Fruit fly (Drosophila melanogaster): ENCODE measurements around the gene CG12594.

The CG12594 gene

DNA sequence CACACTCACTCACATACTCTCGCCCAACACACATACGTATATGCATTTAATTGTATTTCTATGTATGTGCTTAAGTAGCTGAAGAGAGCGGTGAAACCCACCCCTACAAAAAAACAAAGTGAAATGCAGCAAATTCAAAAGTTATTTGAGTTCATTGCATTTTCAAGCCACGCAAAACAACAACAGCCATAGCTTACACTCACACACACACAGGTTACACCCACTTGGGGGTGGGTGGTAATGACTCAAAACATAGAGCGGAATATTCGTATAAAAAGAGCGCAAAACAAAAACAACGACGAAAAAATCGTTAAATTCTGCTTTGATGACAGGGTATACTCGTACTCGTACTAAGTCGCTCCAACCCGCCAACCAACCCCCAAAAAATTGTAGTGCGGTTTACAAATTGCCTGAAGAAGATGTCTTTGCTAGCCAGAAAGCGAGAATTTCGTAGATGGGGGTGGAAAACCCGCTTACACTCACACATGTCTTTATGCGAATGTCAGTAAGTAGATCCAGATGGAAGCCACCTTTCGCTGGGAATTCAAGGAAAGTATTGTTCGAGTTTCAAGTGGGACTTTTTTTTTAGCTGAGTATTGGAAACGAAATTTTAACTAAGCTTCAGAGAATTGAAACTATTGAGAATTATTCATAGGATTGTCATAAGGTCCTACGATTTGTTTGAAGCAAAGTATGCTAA lies 54.7 kb downstream of the CG12594 start:
- TF ChIP-seq Vsx2 (GFP tag; optimal IDR thresholded peaks at IDR 0.05; ENCODE audit: partially characterized antibody) (peak; percentile 14), N (GFP tag; optimal IDR thresholded peaks at IDR 0.05) (no peak), usp (GFP tag; optimal IDR thresholded peaks at IDR 0.05) (no peak), CG32264 (GFP tag; optimal IDR thresholded peaks at IDR 0.05) (no peak), Hr78 (GFP tag; optimal IDR thresholded peaks at IDR 0.05) (no peak), sage (GFP tag; optimal IDR thresholded peaks at IDR 0.05) (no peak), sv (GFP tag; optimal IDR thresholded peaks at IDR 0.05) (no peak)

dm6 chr3R:11777058-11777457 lies 55.5 kb downstream of the CG12594 start:
- TF ChIP-seq foxo (GFP tag; optimal IDR thresholded peaks at IDR 0.05) = peak in 1 of 2 experiments; percentile 2
- no peak for TF ChIP-seq pan (optimal IDR thresholded peaks at IDR 0.05)

- TF ChIP-seq br (GFP tag; optimal IDR thresholded peaks at IDR 0.05) (peak; percentile 16), psq (GFP tag; optimal IDR thresholded peaks at IDR 0.05) (peak; percentile 67), dmrt93B (GFP tag; optimal IDR thresholded peaks at IDR 0.05) (peak; percentile 64), ey (GFP tag; optimal IDR thresholded peaks at IDR 0.05) (peak; percentile 44), OdsH (GFP tag; optimal IDR thresholded peaks at IDR 0.05) (peak; percentile 61), sv (GFP tag; optimal IDR thresholded peaks at IDR 0.05) (peak; percentile 78), Mio (GFP tag; optimal IDR thresholded peaks at IDR 0.05) (no peak), pan (optimal IDR thresholded peaks at IDR 0.05) (peak; percentile 83), rgr (GFP tag; optimal IDR thresholded peaks at IDR 0.05) (peak; percentile 57), HLH106 (tag; optimal IDR thresholded peaks at IDR 0.05) (peak; percentile 55), Hr83 (GFP tag; optimal IDR thresholded peaks at IDR 0.05; ENCODE audit: poor library complexity, severe bottlenecking) (no peak), Hnf4 (GFP tag; optimal IDR thresholded peaks at IDR 0.05) (no peak), foxo (GFP tag; optimal IDR thresholded peaks at IDR 0.05) (peak; percentile 3 to 52), Abd-B (GFP tag; optimal IDR thresholded peaks at IDR 0.05) (no peak), Sp1 (GFP tag; optimal IDR thresholded peaks at IDR 0.05) (peak; percentile 70), fru (GFP tag; optimal IDR thresholded peaks at IDR 0.05) (peak; percentile 98), brk (GFP tag; optimal IDR thresholded peaks at IDR 0.05) (peak; percentile 15), woc (GFP tag; optimal IDR thresholded peaks at IDR 0.05) (peak; percentile 79)
These were observed 56.7 kb downstream of the CG12594 start for dm6 chr3R:11778012-11778865.

dm6 chr3R:11778879-11779278 lies 57.3 kb downstream of the CG12594 start:
- TF ChIP-seq Hr83 (GFP tag; optimal IDR thresholded peaks at IDR 0.05; ENCODE audit: poor library complexity, severe bottlenecking) = peak; percentile 63
- TF ChIP-seq Dif (GFP tag; optimal IDR thresholded peaks at IDR 0.05; ENCODE audit: partially characterized antibody) = peak; percentile 63
- TF ChIP-seq Vsx2 (GFP tag; optimal IDR thresholded peaks at IDR 0.05; ENCODE audit: partially characterized antibody) = peak; percentile 68
- no peak for TF ChIP-seq rgr (GFP tag; optimal IDR thresholded peaks at IDR 0.05)

- peak; percentile 90 for TF ChIP-seq HLH106 (tag; optimal IDR thresholded peaks at IDR 0.05)
- TF ChIP-seq Hnf4 (GFP tag; optimal IDR thresholded peaks at IDR 0.05) = peak; percentile 75
- peak; percentile 82 for TF ChIP-seq sage (GFP tag; optimal IDR thresholded peaks at IDR 0.05)
- peak; percentile 0 for TF ChIP-seq jim (GFP tag; optimal IDR thresholded peaks at IDR 0.05)
- TF ChIP-seq woc (GFP tag; optimal IDR thresholded peaks at IDR 0.05) = peak; percentile 93
- TF ChIP-seq Sp1 (GFP tag; optimal IDR thresholded peaks at IDR 0.05) = peak; percentile 92
- peak; percentile 92 for TF ChIP-seq h (GFP tag; optimal IDR thresholded peaks at IDR 0.05)
- peak; percentile 79 to 84 for TF ChIP-seq dl (GFP tag; optimal IDR thresholded peaks at IDR 0.05; ENCODE audit: insufficient read depth in 1 of 2, partially characterized antibody in 2 of 2)
- TF ChIP-seq Abd-B (GFP tag; optimal IDR thresholded peaks at IDR 0.05) = no peak
- TF ChIP-seq GATAd (GFP tag; optimal IDR thresholded peaks at IDR 0.05) = no peak
- TF ChIP-seq rgr (GFP tag; optimal IDR thresholded peaks at IDR 0.05) = peak; percentile 86
- peak; percentile 69 for TF ChIP-seq brk (GFP tag; optimal IDR thresholded peaks at IDR 0.05)
- TF ChIP-seq Myc (optimal IDR thresholded peaks at IDR 0.05) = no peak
- TF ChIP-seq N (GFP tag; optimal IDR thresholded peaks at IDR 0.05) = no peak
- peak; percentile 46 for TF ChIP-seq CG9705 (GFP tag; optimal IDR thresholded peaks at IDR 0.05)
- no peak for TF ChIP-seq lola (GFP tag; optimal IDR thresholded peaks at IDR 0.05)
- peak; percentile 68 for TF ChIP-seq sv (GFP tag; optimal IDR thresholded peaks at IDR 0.05)
- no peak for TF ChIP-seq usp (GFP tag; optimal IDR thresholded peaks at IDR 0.05)
- TF ChIP-seq pan (optimal IDR thresholded peaks at IDR 0.05) = no peak
- TF ChIP-seq Dif (GFP tag; optimal IDR thresholded peaks at IDR 0.05; ENCODE audit: partially characterized antibody) = peak; percentile 80
- TF ChIP-seq Dfd (GFP tag; optimal IDR thresholded peaks at IDR 0.05) = no peak
- no peak for TF ChIP-seq Mio (GFP tag; optimal IDR thresholded peaks at IDR 0.05)
- peak; percentile 81 for TF ChIP-seq dmrt93B (GFP tag; optimal IDR thresholded peaks at IDR 0.05)
- peak in 1 of 2 experiments; percentile 87 for TF ChIP-seq foxo (GFP tag; optimal IDR thresholded peaks at IDR 0.05)
- TF ChIP-seq br (GFP tag; optimal IDR thresholded peaks at IDR 0.05) = peak; percentile 82
- TF ChIP-seq Vsx2 (GFP tag; optimal IDR thresholded peaks at IDR 0.05; ENCODE audit: partially characterized antibody) = peak; percentile 57
- peak; percentile 61 for TF ChIP-seq Jra (GFP tag; optimal IDR thresholded peaks at IDR 0.05)
- TF ChIP-seq fru (GFP tag; optimal IDR thresholded peaks at IDR 0.05) = peak; percentile 90
- peak; percentile 68 for TF ChIP-seq psq (GFP tag; optimal IDR thresholded peaks at IDR 0.05)
- peak; percentile 90 for TF ChIP-seq OdsH (GFP tag; optimal IDR thresholded peaks at IDR 0.05)
These were observed 58.0 kb downstream of the CG12594 start for dm6 chr3R:11779357-11780018.

Data from whole organism, wandering third instar larva.